Worm (Caenorhabditis elegans): ENCODE results near the gene srw-101.

ce11 chrV:1701584-1702101, 20.4 kb upstream of the srw-101 start, which contains the start of gene srw-90:
- TF ChIP-seq pes-1 (GFP tag; IDR thresholded peaks at IDR 0.05), result no peak
- no peak for TF ChIP-seq ama-1 (optimal IDR thresholded peaks at IDR 0.05)
- TF ChIP-seq flt-1 (GFP tag; IDR thresholded peaks at IDR 0.05), result no peak
- no peak for TF ChIP-seq ceh-13 (GFP tag; optimal IDR thresholded peaks at IDR 0.05)
- no peak for TF ChIP-seq ets-7 (tag; optimal IDR thresholded peaks at IDR 0.05)
- no peak for TF ChIP-seq tra-4 (tag; optimal IDR thresholded peaks at IDR 0.05)
- TF ChIP-seq aly-1 (tag; optimal IDR thresholded peaks at IDR 0.05), result no peak
- TF ChIP-seq F13C5.2 (tag; optimal IDR thresholded peaks at IDR 0.05), result no peak
- TF ChIP-seq sea-1 (GFP tag; conservative IDR thresholded peaks at IDR 0.05), result no peak
- TF ChIP-seq B0310.2 (tag; optimal IDR thresholded peaks at IDR 0.05), result no peak
- no peak for TF ChIP-seq tbx-37 (GFP tag; conservative IDR thresholded peaks at IDR 0.05)
- TF ChIP-seq hnd-1 (tag; optimal IDR thresholded peaks at IDR 0.05), result no peak

Measured in whole organism, early embryonic.